Worm (Caenorhabditis elegans) whole organism, mixed stage, embryonic: ENCODE measurements around the gene str-155.

Source experiments
- elt-3 ChIP-seq: fragments of 150-350 bp; optimal IDR thresholded peaks from 2 replicates; lab custom pipeline; 2014; ENCODE audit warnings: missing biosample characterization, missing genetic modification characterization
- lin-13 ChIP-seq: fragments of 150-350 bp; optimal IDR thresholded peaks from 2 replicates; lab custom pipeline; 2014; ENCODE audit warnings: missing biosample characterization, missing genetic modification characterization
- lin-32 ChIP-seq: fragments of 200-800 bp; sonication (Bioruptor generic); optimal IDR thresholded peaks from 2 replicates; lab custom pipeline; 2018; ENCODE audit warnings: mild to moderate bottlenecking, missing genetic modification characterization, missing compliant biosample characterization
- nhr-12 ChIP-seq: fragments of 150-350 bp; optimal IDR thresholded peaks from 2 replicates; lab custom pipeline; 2014; ENCODE audit warnings: missing biosample characterization, missing genetic modification characterization
- nhr-237 ChIP-seq: fragments of 150-350 bp; optimal IDR thresholded peaks from 2 replicates; lab custom pipeline; 2014; ENCODE audit warnings: missing biosample characterization, missing genetic modification characterization
- nhr-28 ChIP-seq: fragments of 150-350 bp; optimal IDR thresholded peaks from 2 replicates; lab custom pipeline; 2014; ENCODE audit warnings: missing biosample characterization, missing genetic modification characterization
- nhr-76 ChIP-seq: sonication (generic microtip); optimal IDR thresholded peaks from 2 replicates; lab custom pipeline; 2017; ENCODE audit warnings: missing biosample characterization, missing genetic modification characterization
- pha-4 ChIP-seq: fragments of 150-350 bp; optimal IDR thresholded peaks from 2 replicates; lab custom pipeline; 2018; ENCODE audit warnings: missing biosample characterization, missing genetic modification reagents, missing genetic modification characterization
- sem-2 ChIP-seq: fragments of 200-800 bp; sonication (Bioruptor generic); optimal IDR thresholded peaks from 2 replicates; lab custom pipeline; 2018; ENCODE audit warnings: mild to moderate bottlenecking, missing genetic modification characterization, missing compliant biosample characterization
- snpc-4 ChIP-seq: fragments of 150-350 bp; optimal IDR thresholded peaks from 2 replicates; lab custom pipeline; 2014; ENCODE audit warnings: missing biosample characterization, missing genetic modification characterization
- unc-39 ChIP-seq: fragments of 150-350 bp; optimal IDR thresholded peaks from 2 replicates; lab custom pipeline; 2014; ENCODE audit warnings: missing biosample characterization, missing genetic modification characterization
- unc-62 ChIP-seq: fragments of 150-350 bp; optimal IDR thresholded peaks from 2 replicates; lab custom pipeline; 2014; ENCODE audit warnings: missing biosample characterization, missing genetic modification reagents, missing genetic modification characterization

ce11 chrIV:4870546-4870945 is 45.2 kb upstream of the str-155 start, which contains the start of gene str-175:
- TF ChIP-seq unc-62 (no peak), snpc-4 (tag; lab: Kevin White, UChicago) (no peak), nhr-12 (no peak), lin-32 (no peak), nhr-76 (tag; lab: Kevin White, UChicago) (no peak), nhr-237 (no peak), nhr-28 (tag; lab: Kevin White, UChicago) (no peak), unc-39 (no peak), pha-4 (no peak), sem-2 (no peak), lin-13 (tag; lab: Kevin White, UChicago) (no peak), elt-3 (no peak)
